Fruit fly (Drosophila melanogaster) whole organism, embryonic: Measurements from ENCODE around the gene bbg.

Experiments
- Abd-B ChIP-seq: fragments of 200-800 bp; sonication (Bioruptor generic); optimal IDR thresholded peaks from 2 replicates; lab custom pipeline; 2018; ENCODE audit warnings: missing biosample characterization, mild to moderate bottlenecking, missing genetic modification characterization, moderate library complexity
- CG11723 ChIP-seq: fragments of 200-800 bp; sonication (Bioruptor generic); optimal IDR thresholded peaks from 2 replicates; lab custom pipeline; 2017; ENCODE audit warnings: missing biosample characterization, mild to moderate bottlenecking, missing genetic modification characterization
- CG1647 ChIP-seq: fragments of 200-800 bp; sonication (Bioruptor generic); optimal IDR thresholded peaks from 3 replicates; lab custom pipeline; 2016; ENCODE audit warnings: missing biosample characterization, missing genetic modification characterization
- CG7745 ChIP-seq: fragments of 200-800 bp; sonication (Bioruptor generic); optimal IDR thresholded peaks from 2 replicates; lab custom pipeline; 2018; ENCODE audit warnings: missing biosample characterization, mild to moderate bottlenecking, missing genetic modification characterization, moderate library complexity
- CG7839 ChIP-seq: fragments of 200-800 bp; sonication (Bioruptor generic); optimal IDR thresholded peaks from 3 replicates; lab custom pipeline; 2018; ENCODE audit warnings: missing biosample characterization, mild to moderate bottlenecking, missing genetic modification characterization, moderate library complexity
- Hr51 ChIP-seq, 2 experiments: fragments of 200-800 bp; sonication (Bioruptor generic); optimal IDR thresholded peaks; 2 replicates in 1 of 2; 3 replicates in 1 of 2; lab custom pipeline; 2016 to 2018; ENCODE audit warnings: missing biosample characterization in 2 of 2, missing genetic modification characterization in 2 of 2, mild to moderate bottlenecking in 1 of 2, moderate library complexity in 1 of 2
- Six4 ChIP-seq: fragments of 200-800 bp; sonication (Bioruptor generic); optimal IDR thresholded peaks from 2 replicates; lab custom pipeline; 2016; ENCODE audit warnings: missing biosample characterization, missing genetic modification characterization
- Spps ChIP-seq: fragments of 200-800 bp; sonication (Bioruptor generic); optimal IDR thresholded peaks from 2 replicates; lab custom pipeline; 2018; ENCODE audit warnings: missing biosample characterization, mild to moderate bottlenecking, missing genetic modification characterization
- Xrp1 ChIP-seq: fragments of 200-800 bp; sonication (Bioruptor generic); IDR thresholded peaks from 2 replicates; pipeline ENCODE4 v1.3.6; 2022; ENCODE audit warnings: missing biosample characterization, missing genetic modification characterization
- grau ChIP-seq: fragments of 200-800 bp; optimal IDR thresholded peaks from 3 replicates; lab custom pipeline; 2019; ENCODE audit warnings: missing biosample characterization, mild to moderate bottlenecking, missing genetic modification characterization, moderate library complexity
- grn ChIP-seq: fragments of 200-800 bp; sonication (Bioruptor generic); optimal IDR thresholded peaks from 3 replicates; lab custom pipeline; 2017; ENCODE audit warnings: missing biosample characterization, missing genetic modification characterization
- insv ChIP-seq, 2 experiments: fragments of 200-800 bp; sonication (Bioruptor generic); optimal IDR thresholded peaks; 3 replicates each; lab custom pipeline; 2016 to 2018; ENCODE audit warnings: missing biosample characterization in 2 of 2, missing genetic modification characterization in 2 of 2
- pho ChIP-seq: fragments of 200-800 bp; sonication (Bioruptor generic); optimal IDR thresholded peaks from 2 replicates; lab custom pipeline; 2016; ENCODE audit warnings: missing biosample characterization, missing genetic modification characterization
- stwl ChIP-seq: fragments of 200-800 bp; sonication (Bioruptor generic); optimal IDR thresholded peaks from 3 replicates; lab custom pipeline; 2018; ENCODE audit warnings: missing biosample characterization, mild to moderate bottlenecking, missing genetic modification characterization, moderate library complexity

dm6 chr3L:14575974-14576373, 39.9 kb upstream of the bbg start:
- TF ChIP-seq grau (no peak), insv (GFP tag; optimal IDR thresholded peaks at IDR 0.05; lab: Kevin White, UChicago) (no peak), Hr51 (GFP tag; optimal IDR thresholded peaks at IDR 0.05; lab: Kevin White, UChicago) (no peak), CG1647 (GFP tag; lab: Kevin White, UChicago) (no peak), Abd-B (GFP tag; lab: Kevin White, UChicago) (no peak), grn (no peak), CG11723 (no peak), CG7839 (no peak), Xrp1 (GFP tag; lab: Robert Waterston, UW) (0 out of 2 replicates have a peak, but pooled peaks have one; percentile 16), stwl (tag; lab: Kevin White, UChicago) (no peak), Six4 (GFP tag; lab: Kevin White, UChicago) (no peak), CG7745 (tag; lab: Kevin White, UChicago) (no peak), Spps (tag; lab: Kevin White, UChicago) (no peak), pho (GFP tag; lab: Kevin White, UChicago) (no peak)
